Fruit fly (Drosophila melanogaster): ENCODE measurements around the gene CG10598.

Gene CG10598

dm6 chrX:17254094-17254493, 27.4 kb upstream of the CG10598 start:
- TF ChIP-seq ss (GFP tag; optimal IDR thresholded peaks at IDR 0.05) (no peak), Blimp-1 (GFP tag; optimal IDR thresholded peaks at IDR 0.05) (peak; percentile 75)

dm6 chrX:17249326-17249725, 22.7 kb upstream of the CG10598 start, which contains the start of gene CG8675:
CG8675 (minus strand) TSS chrX:17249502.
- no peak for TF ChIP-seq Sox102F (GFP tag; optimal IDR thresholded peaks at IDR 0.05)
- peak; percentile 76 for TF ChIP-seq dsx (GFP tag; optimal IDR thresholded peaks at IDR 0.05; ENCODE audit: poor library complexity, severe bottlenecking)
- TF ChIP-seq Eip78C (GFP tag), result peak; percentile 59

- no peak for TF ChIP-seq CG6163 (GFP tag; IDR thresholded peaks at IDR 0.05)
- TF ChIP-seq Ets21C (GFP tag; optimal IDR thresholded peaks at IDR 0.05), result no peak
- no peak for TF ChIP-seq CG6808 (GFP tag; optimal IDR thresholded peaks at IDR 0.05)
- TF ChIP-seq achi (GFP tag; optimal IDR thresholded peaks at IDR 0.05), result no peak
- no peak for TF ChIP-seq CG34406 (GFP tag; optimal IDR thresholded peaks at IDR 0.05)
- TF ChIP-seq CG7368 (GFP tag; optimal IDR thresholded peaks at IDR 0.05), result no peak
- TF ChIP-seq ss (GFP tag; optimal IDR thresholded peaks at IDR 0.05), result no peak
- TF ChIP-seq Sox15 (GFP tag; optimal IDR thresholded peaks at IDR 0.05), result no peak
- no peak for TF ChIP-seq Smox (GFP tag; optimal IDR thresholded peaks at IDR 0.05)
- no peak for TF ChIP-seq OdsH (GFP tag; optimal IDR thresholded peaks at IDR 0.05)
- no peak for TF ChIP-seq CG31627 (GFP tag; optimal IDR thresholded peaks at IDR 0.05)
- TF ChIP-seq esn (GFP tag; optimal IDR thresholded peaks at IDR 0.05), result no peak
- TF ChIP-seq vri (GFP tag; optimal IDR thresholded peaks at IDR 0.05), result no peak
- TF ChIP-seq CG11902 (GFP tag; optimal IDR thresholded peaks at IDR 0.05), result no peak
- TF ChIP-seq lz (GFP tag; optimal IDR thresholded peaks at IDR 0.05), result no peak
- no peak for TF ChIP-seq CG3032 (tag; optimal IDR thresholded peaks at IDR 0.05)
- TF ChIP-seq spab (GFP tag; optimal IDR thresholded peaks at IDR 0.05), result no peak
- TF ChIP-seq cyc (GFP tag; optimal IDR thresholded peaks at IDR 0.05), result no peak
Measured at dm6 chrX:17246916-17247315, 20.2 kb upstream of the CG10598 start, which contains the start of gene CG42854. CG42854 (minus strand) TSS chrX:17247016.

dm6 chrX:17244854-17245253, 18.2 kb upstream of the CG10598 start, which contains the start of gene CG8915:
CG8915 (minus strand) TSS chrX:17245001.
- peak; percentile 46 for TF ChIP-seq Eip78C (GFP tag)
- TF ChIP-seq CG8632 (GFP tag; optimal IDR thresholded peaks at IDR 0.05), result no peak
- TF ChIP-seq CG34406 (GFP tag; optimal IDR thresholded peaks at IDR 0.05), result no peak

- peak; percentile 71 for TF ChIP-seq CG8632 (GFP tag; optimal IDR thresholded peaks at IDR 0.05)
- TF ChIP-seq CG6276 (GFP tag; optimal IDR thresholded peaks at IDR 0.05), result peak; percentile 78
- TF ChIP-seq svp (GFP tag), result peak; percentile 55
- TF ChIP-seq fkh (GFP tag; optimal IDR thresholded peaks at IDR 0.05), result no peak
- TF ChIP-seq dac (GFP tag; optimal IDR thresholded peaks at IDR 0.05), result peak; percentile 49
- no peak for TF ChIP-seq Ets21C (GFP tag; optimal IDR thresholded peaks at IDR 0.05)
- peak; percentile 70 for TF ChIP-seq pdm3 (GFP tag; optimal IDR thresholded peaks at IDR 0.05)
- TF ChIP-seq Ets96B (tag; optimal IDR thresholded peaks at IDR 0.05), result peak; percentile 62
- TF ChIP-seq fd85E (GFP tag; optimal IDR thresholded peaks at IDR 0.05), result no peak
- peak; percentile 77 for TF ChIP-seq achi (GFP tag; optimal IDR thresholded peaks at IDR 0.05)
- TF ChIP-seq CG10669 (GFP tag; optimal IDR thresholded peaks at IDR 0.05), result no peak
- TF ChIP-seq esn (GFP tag; optimal IDR thresholded peaks at IDR 0.05), result peak; percentile 61
- peak; percentile 77 for TF ChIP-seq CG3919 (GFP tag; optimal IDR thresholded peaks at IDR 0.05)
- peak; percentile 62 for TF ChIP-seq CG6163 (GFP tag; IDR thresholded peaks at IDR 0.05)
- TF ChIP-seq CG6792 (GFP tag; optimal IDR thresholded peaks at IDR 0.05), result peak; percentile 70
- peak; percentile 18 for TF ChIP-seq CG9139 (GFP tag; optimal IDR thresholded peaks at IDR 0.05)
- TF ChIP-seq CG8119 (GFP tag; IDR thresholded peaks at IDR 0.05), result peak; percentile 89
- peak; percentile 87 for TF ChIP-seq CG15336 (GFP tag; IDR thresholded peaks at IDR 0.05)
- peak; percentile 70 for TF ChIP-seq dsx (GFP tag; optimal IDR thresholded peaks at IDR 0.05; ENCODE audit: poor library complexity, severe bottlenecking)
- no peak for TF ChIP-seq CG11294 (GFP tag; IDR thresholded peaks at IDR 0.05)
- peak; percentile 55 for TF ChIP-seq spab (GFP tag; optimal IDR thresholded peaks at IDR 0.05)
- peak; percentile 41 for TF ChIP-seq Sox14 (GFP tag; optimal IDR thresholded peaks at IDR 0.05)
- TF ChIP-seq Hr4 (GFP tag; optimal IDR thresholded peaks at IDR 0.05), result peak; percentile 69
- peak; percentile 78 for TF ChIP-seq net (GFP tag; optimal IDR thresholded peaks at IDR 0.05)
- peak; percentile 46 for TF ChIP-seq fd59A (GFP tag; optimal IDR thresholded peaks at IDR 0.05)
- TF ChIP-seq CG6854 (GFP tag; optimal IDR thresholded peaks at IDR 0.05), result no peak
- TF ChIP-seq OdsH (GFP tag; optimal IDR thresholded peaks at IDR 0.05), result peak; percentile 72
- TF ChIP-seq Gug (GFP tag; IDR thresholded peaks at IDR 0.05), result no peak; the same call in 1 of the 2 replicates
Measured at dm6 chrX:17237421-17237820, 10.8 kb upstream of the CG10598 start.
